Fruit fly (Drosophila melanogaster) whole organism, embryonic: ENCODE results near the gene Caf1-55.
A peak's percentile ranks its signal among the peaks of the same experiment; 100 is the strongest.

Experiments
- Bgb ChIP-seq: fragments of 200-800 bp; sonication (Bioruptor generic); IDR thresholded peaks from 2 replicates; pipeline ENCODE4 v1.3.6; 2022; ENCODE audit warnings: missing biosample characterization, missing genetic modification characterization; ENCODE audit not compliant: partially characterized antibody
- CG10267 ChIP-seq: fragments of 200-800 bp; sonication (Bioruptor generic); optimal IDR thresholded peaks from 2 replicates; lab custom pipeline; 2018; ENCODE audit warnings: missing biosample characterization, mild to moderate bottlenecking, missing genetic modification characterization, moderate library complexity
- CG10321 ChIP-seq: fragments of 200-800 bp; sonication (Bioruptor generic); IDR thresholded peaks from 2 replicates; pipeline ENCODE4 v1.3.6; 2022; ENCODE audit warnings: missing biosample characterization, missing genetic modification characterization
- CG10543 ChIP-seq: fragments of 200-800 bp; sonication (Bioruptor generic); optimal IDR thresholded peaks from 3 replicates; lab custom pipeline; 2017; ENCODE audit warnings: missing biosample characterization, mild to moderate bottlenecking, missing genetic modification characterization, moderate library complexity
- CG10959 ChIP-seq: fragments of 200-800 bp; sonication (Bioruptor generic); IDR thresholded peaks from 2 replicates; pipeline ENCODE4 v1.3.6; 2022; ENCODE audit warnings: missing biosample characterization, missing genetic modification characterization
- CG11085 ChIP-seq: fragments of 200-800 bp; sonication (Bioruptor generic); IDR thresholded peaks from 2 replicates; pipeline ENCODE4 v1.3.6; 2022; ENCODE audit warnings: missing biosample characterization, missing genetic modification characterization
- CG12236 ChIP-seq: fragments of 200-800 bp; sonication (Bioruptor generic); optimal IDR thresholded peaks from 2 replicates; lab custom pipeline; 2016; ENCODE audit warnings: missing biosample characterization, missing genetic modification characterization
- CG12391 ChIP-seq: fragments of 200-800 bp; sonication (Bioruptor generic); optimal IDR thresholded peaks from 3 replicates; lab custom pipeline; 2018; ENCODE audit warnings: missing biosample characterization, mild to moderate bottlenecking, missing genetic modification characterization, moderate library complexity
- CG14710 ChIP-seq: fragments of 200-800 bp; sonication (Bioruptor generic); optimal IDR thresholded peaks from 3 replicates; lab custom pipeline; 2019; ENCODE audit warnings: missing biosample characterization, mild to moderate bottlenecking, missing genetic modification characterization, moderate library complexity
- CG15479 ChIP-seq: fragments of 200-800 bp; sonication (Bioruptor generic); optimal IDR thresholded peaks from 3 replicates; lab custom pipeline; 2019; ENCODE audit warnings: missing biosample characterization, mild to moderate bottlenecking, missing genetic modification characterization, moderate library complexity
- CG16813 ChIP-seq: fragments of 200-800 bp; sonication (Bioruptor generic); IDR thresholded peaks from 3 replicates; pipeline ENCODE4 v1.3.6; 2022; ENCODE audit warnings: missing biosample characterization, missing genetic modification characterization; ENCODE audit not compliant: partially characterized antibody
- CG17802 ChIP-seq: fragments of 200-800 bp; sonication (Bioruptor generic); optimal IDR thresholded peaks from 2 replicates; lab custom pipeline; 2018; ENCODE audit warnings: missing biosample characterization, mild to moderate bottlenecking, missing genetic modification characterization, moderate library complexity
- CG31224 ChIP-seq: fragments of 200-800 bp; sonication (Bioruptor generic); IDR thresholded peaks from 2 replicates; pipeline ENCODE4 v1.3.6; 2022; ENCODE audit warnings: missing biosample characterization, missing genetic modification characterization
- CG33213 ChIP-seq: fragments of 200-800 bp; sonication (Bioruptor generic); optimal IDR thresholded peaks from 3 replicates; lab custom pipeline; 2016; ENCODE audit warnings: missing biosample characterization, missing genetic modification characterization
- CG34224 ChIP-seq: fragments of 200-800 bp; sonication (Bioruptor generic); IDR thresholded peaks from 3 replicates; pipeline ENCODE4 v1.3.6; 2022; ENCODE audit warnings: missing biosample characterization, missing genetic modification characterization; ENCODE audit not compliant: partially characterized antibody
- CG34376 ChIP-seq: fragments of 200-800 bp; sonication (Bioruptor generic); optimal IDR thresholded peaks from 2 replicates; lab custom pipeline; 2018; ENCODE audit warnings: missing biosample characterization, mild to moderate bottlenecking, missing genetic modification characterization
- CG4282 ChIP-seq: fragments of 200-800 bp; sonication (Bioruptor generic); optimal IDR thresholded peaks from 2 replicates; lab custom pipeline; 2016; ENCODE audit warnings: missing biosample characterization, missing genetic modification characterization
- CG6175 ChIP-seq: fragments of 200-800 bp; sonication (Bioruptor generic); IDR thresholded peaks from 3 replicates; pipeline ENCODE4 v1.3.6; 2022; ENCODE audit warnings: missing biosample characterization, missing genetic modification characterization
- CG7786 ChIP-seq: fragments of 200-800 bp; sonication (Bioruptor generic); optimal IDR thresholded peaks from 2 replicates; lab custom pipeline; 2016; ENCODE audit warnings: missing biosample characterization, missing genetic modification characterization
- CG8765 ChIP-seq: fragments of 200-800 bp; sonication (Bioruptor generic); IDR thresholded peaks from 2 replicates; pipeline ENCODE4 v1.3.6; 2022; ENCODE audit warnings: missing biosample characterization, missing genetic modification characterization
- CG9797 ChIP-seq: fragments of 200-800 bp; sonication (Bioruptor generic); optimal IDR thresholded peaks from 3 replicates; lab custom pipeline; 2018; ENCODE audit warnings: missing biosample characterization, mild to moderate bottlenecking, missing genetic modification characterization
- Camta ChIP-seq: fragments of 200-800 bp; sonication (Bioruptor generic); optimal IDR thresholded peaks from 2 replicates; lab custom pipeline; 2016; ENCODE audit warnings: missing biosample characterization, missing genetic modification characterization
- Dp ChIP-seq: fragments of 200-800 bp; sonication (Bioruptor generic); optimal IDR thresholded peaks from 2 replicates; lab custom pipeline; 2018; ENCODE audit warnings: missing biosample characterization, mild to moderate bottlenecking, missing genetic modification characterization, moderate library complexity
- HHEX ChIP-seq: fragments of 200-800 bp; sonication (Bioruptor generic); optimal IDR thresholded peaks from 3 replicates; lab custom pipeline; 2017; ENCODE audit warnings: missing biosample characterization, mild to moderate bottlenecking, missing genetic modification characterization, missing genetic modification reagents
- MBD-R2 ChIP-seq: fragments of 200-800 bp; sonication (Bioruptor generic); IDR thresholded peaks from 2 replicates; pipeline ENCODE4 v1.3.6; 2022; ENCODE audit warnings: missing biosample characterization, missing genetic modification characterization
- Ravus ChIP-seq: fragments of 200-800 bp; sonication (Bioruptor generic); IDR thresholded peaks from 2 replicates; pipeline ENCODE4 v1.3.6; 2022; ENCODE audit warnings: missing biosample characterization, missing genetic modification characterization
- Sry-β ChIP-seq: fragments of 200-800 bp; sonication (Bioruptor generic); optimal IDR thresholded peaks from 2 replicates; lab custom pipeline; 2018; ENCODE audit warnings: missing biosample characterization, mild to moderate bottlenecking, missing genetic modification characterization, moderate library complexity
- TFAM ChIP-seq: fragments of 200-800 bp; sonication (Bioruptor generic); optimal IDR thresholded peaks from 2 replicates; lab custom pipeline; 2017; ENCODE audit warnings: missing biosample characterization, missing genetic modification characterization, inconsistent platforms
- Xrp1 ChIP-seq: fragments of 200-800 bp; sonication (Bioruptor generic); IDR thresholded peaks from 2 replicates; pipeline ENCODE4 v1.3.6; 2022; ENCODE audit warnings: missing biosample characterization, missing genetic modification characterization
- amos ChIP-seq: fragments of 200-800 bp; sonication (Bioruptor generic); IDR thresholded peaks from 2 replicates; pipeline ENCODE4 v1.3.6; 2022; ENCODE audit warnings: missing biosample characterization, missing genetic modification characterization; ENCODE audit not compliant: partially characterized antibody
- az2 ChIP-seq: fragments of 200-800 bp; sonication (Bioruptor generic); optimal IDR thresholded peaks from 3 replicates; lab custom pipeline; 2016; ENCODE audit warnings: missing biosample characterization, missing genetic modification characterization
- br ChIP-seq: fragments of >200 bp; optimal IDR thresholded peaks from 2 replicates; lab custom pipeline; 2017
- cato ChIP-seq: fragments of 200-800 bp; sonication (Bioruptor generic); optimal IDR thresholded peaks from 2 replicates; lab custom pipeline; 2016; ENCODE audit warnings: missing biosample characterization, missing genetic modification characterization, borderline replicate concordance
- cg ChIP-seq: fragments of 200-800 bp; sonication (Bioruptor generic); optimal IDR thresholded peaks from 3 replicates; lab custom pipeline; 2019; ENCODE audit warnings: missing biosample characterization, mild to moderate bottlenecking, missing genetic modification characterization, moderate library complexity
- ems ChIP-seq: fragments of 200-800 bp; sonication (Bioruptor generic); optimal IDR thresholded peaks from 3 replicates; lab custom pipeline; 2016; ENCODE audit warnings: missing biosample characterization, missing genetic modification characterization
- esg ChIP-seq: fragments of 200-800 bp; sonication (Bioruptor generic); conservative IDR thresholded peaks from 2 replicates; pipeline ENCODE4 v1.3.6; 2022; ENCODE audit warnings: missing biosample characterization, missing genetic modification characterization
- ewg ChIP-seq: fragments of 200-800 bp; sonication (Bioruptor generic); optimal IDR thresholded peaks from 3 replicates; lab custom pipeline; 2017; ENCODE audit warnings: mild to moderate bottlenecking, missing biosample characterization, missing genetic modification reagents, missing genetic modification characterization
- gfzf ChIP-seq: fragments of 200-800 bp; sonication (Bioruptor generic); optimal IDR thresholded peaks from 2 replicates; lab custom pipeline; 2016; ENCODE audit warnings: missing biosample characterization, mild to moderate bottlenecking, missing genetic modification characterization, moderate library complexity
- jigr1 ChIP-seq: fragments of 200-800 bp; sonication (Bioruptor generic); IDR thresholded peaks from 3 replicates; pipeline ENCODE4 v1.3.6; 2022; ENCODE audit warnings: missing biosample characterization, missing genetic modification characterization
- kah ChIP-seq: fragments of 200-800 bp; sonication (Bioruptor generic); optimal IDR thresholded peaks from 2 replicates; lab custom pipeline; 2018; ENCODE audit warnings: missing biosample characterization, mild to moderate bottlenecking, missing genetic modification characterization
- klu ChIP-seq: fragments of 200-800 bp; sonication (Bioruptor generic); IDR thresholded peaks from 2 replicates; pipeline ENCODE4 v1.3.6; 2022; ENCODE audit warnings: missing biosample characterization, missing genetic modification characterization
- nerfin-2 ChIP-seq: fragments of 200-800 bp; sonication (Bioruptor generic); IDR thresholded peaks from 2 replicates; pipeline ENCODE4 v1.3.6; 2022; ENCODE audit warnings: missing biosample characterization, missing genetic modification characterization; ENCODE audit not compliant: partially characterized antibody
- p53 ChIP-seq: fragments of 200-800 bp; sonication (Bioruptor generic); optimal IDR thresholded peaks from 2 replicates; lab custom pipeline; 2016; ENCODE audit warnings: missing biosample characterization, missing genetic modification characterization
- psq ChIP-seq: fragments of 200-800 bp; sonication (Bioruptor generic); optimal IDR thresholded peaks from 2 replicates; lab custom pipeline; 2017; ENCODE audit warnings: missing biosample characterization, missing genetic modification characterization
- ranshi ChIP-seq: fragments of 200-800 bp; sonication (Bioruptor generic); IDR thresholded peaks from 2 replicates; pipeline ENCODE4 v1.3.6; 2022; ENCODE audit warnings: missing biosample characterization, missing genetic modification characterization
- repo ChIP-seq: fragments of 200-800 bp; sonication (Bioruptor generic); optimal IDR thresholded peaks from 2 replicates; lab custom pipeline; 2016; ENCODE audit warnings: missing biosample characterization, missing genetic modification characterization
- sc ChIP-seq, 3 experiments: fragments of >200 bp in 2 of 3; fragments of 200-800 bp in 1 of 3; sonication (Bioruptor generic) in 1 of 3; optimal IDR thresholded peaks; 2 replicates in 2 of 3; 3 replicates in 1 of 3; lab custom pipeline; 2017; ENCODE audit warnings: mild to moderate bottlenecking in 1 of 3, missing biosample characterization in 1 of 3, missing genetic modification characterization in 1 of 3, missing genetic modification reagents in 1 of 3
- tx ChIP-seq: fragments of 200-800 bp; sonication (Bioruptor generic); optimal IDR thresholded peaks from 2 replicates; lab custom pipeline; 2016; ENCODE audit warnings: missing biosample characterization, missing genetic modification characterization

Gene Caf1-55

DNA sequence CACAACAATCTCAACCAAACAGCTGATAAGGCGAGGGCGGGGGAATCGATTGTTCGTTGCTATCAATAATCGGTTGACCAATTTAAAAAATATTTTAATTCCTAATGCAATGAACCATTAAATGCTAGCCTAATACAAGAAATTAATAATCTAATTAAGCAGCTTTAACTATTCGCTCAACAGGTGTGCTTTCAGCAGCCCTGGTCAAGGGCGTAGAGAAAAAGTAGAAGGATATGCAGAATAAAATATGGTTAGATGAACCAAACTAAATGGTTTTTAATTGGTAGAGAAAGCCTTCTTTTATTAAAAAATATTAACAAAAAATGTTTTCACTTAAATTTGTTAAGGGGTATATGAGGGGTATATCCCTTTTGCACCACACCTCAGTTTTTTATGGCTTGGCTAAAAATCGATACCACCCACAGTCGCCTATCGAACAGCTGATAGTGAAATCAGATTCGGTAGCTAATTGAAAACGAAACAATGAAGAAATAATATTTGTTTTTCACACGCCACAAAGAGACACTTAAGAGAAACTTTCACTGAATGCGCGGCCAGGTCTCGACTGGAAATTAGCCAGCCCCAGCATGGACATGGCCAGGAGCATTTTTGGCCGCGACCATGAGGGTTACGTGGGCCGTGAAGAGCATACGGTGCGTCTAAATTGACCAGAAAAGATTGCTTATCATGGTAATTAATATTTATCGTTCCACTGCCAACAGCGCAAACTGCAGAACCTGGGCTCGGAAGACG is 6.4 kb upstream of the Caf1-55 start, which contains the start of the genes SIDL and CG12241 (continued):
- peak; percentile 25 for TF ChIP-seq tx (GFP tag; lab: Kevin White, UChicago)
- no peak for TF ChIP-seq amos
- TF ChIP-seq Xrp1: peak; percentile 89
- TF ChIP-seq jigr1: peak; percentile 88
- TF ChIP-seq CG7786 (GFP tag; lab: Kevin White, UChicago): peak; percentile 15
- TF ChIP-seq ewg (GFP tag; lab: Kevin White, UChicago): no peak
- peak; percentile 46 for TF ChIP-seq repo (GFP tag; lab: Kevin White, UChicago)
- TF ChIP-seq, all 482 proteins: peak for 323

DNA sequence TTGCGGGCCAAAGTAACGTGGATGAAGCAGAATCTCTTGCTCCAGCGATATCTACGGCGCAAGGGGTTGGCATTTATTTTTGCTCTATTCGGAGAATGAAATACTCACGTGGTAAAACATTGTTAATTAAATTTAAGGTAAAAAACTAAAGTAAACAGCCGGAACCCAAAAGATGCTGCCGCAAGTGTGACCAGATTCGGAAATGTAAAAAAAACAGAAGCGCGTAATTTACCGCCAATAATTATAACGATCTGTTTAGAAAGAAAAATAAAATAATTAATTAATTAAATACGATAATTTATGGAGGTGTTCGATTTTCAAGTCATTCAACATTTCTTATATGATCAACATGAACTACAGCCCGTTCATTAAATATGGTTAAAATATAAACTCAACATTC is 2.4 kb upstream of the Caf1-55 start, which contains the start of gene Polr2G:
TSS of gene Polr2G (minus strand) at position 208 of the 400 bp plus-strand sequence.
- TF ChIP-seq az2 (GFP tag; lab: Kevin White, UChicago) (no peak), CG8765 (GFP tag; lab: Robert Waterston, UW) (no peak), CG4282 (GFP tag; lab: Kevin White, UChicago) (no peak), kah (GFP tag; lab: Kevin White, UChicago) (no peak), br (lab: Kevin White, UChicago) (no peak), CG16813 (no peak), CG10543 (GFP tag; lab: Kevin White, UChicago) (no peak), CG31224 (GFP tag; lab: Robert Waterston, UW) (no peak), CG10321 (no peak), gfzf (peak; percentile 63), MBD-R2 (GFP tag; lab: Robert Waterston, UW) (peak; percentile 70), psq (GFP tag; lab: Kevin White, UChicago) (no peak), sc (optimal IDR thresholded peaks at IDR 0.05; lab: Kevin White, UChicago) (no peak), sc (GFP tag; optimal IDR thresholded peaks at IDR 0.05; lab: Kevin White, UChicago) (no peak), CG10267 (tag; lab: Kevin White, UChicago) (peak; percentile 10), Bgb (GFP tag; lab: Robert Waterston, UW) (no peak), esg (GFP tag; lab: Robert Waterston, UW) (no peak), Ravus (GFP tag; lab: Robert Waterston, UW) (no peak), HHEX (GFP tag; lab: Kevin White, UChicago) (no peak), CG14710 (tag; lab: Kevin White, UChicago) (peak; percentile 10), ems (no peak), Camta (GFP tag; lab: Kevin White, UChicago) (no peak), cato (GFP tag; lab: Kevin White, UChicago) (no peak), Sry-β (GFP tag; lab: Kevin White, UChicago) (no peak), nerfin-2 (GFP tag; lab: Robert Waterston, UW) (no peak), CG34376 (no peak), CG10959 (GFP tag; lab: Robert Waterston, UW) (no peak), CG15479 (GFP tag; lab: Kevin White, UChicago) (no peak), CG34224 (no peak), klu (no peak), CG12236 (GFP tag; lab: Kevin White, UChicago) (no peak), CG11085 (GFP tag; lab: Robert Waterston, UW) (no peak), TFAM (no peak), CG6175 (GFP tag; lab: Robert Waterston, UW) (no peak), CG17802 (no peak), CG9797 (GFP tag; lab: Kevin White, UChicago) (peak; percentile 48), CG12391 (tag; lab: Kevin White, UChicago) (no peak), cg (GFP tag; lab: Kevin White, UChicago) (no peak), ranshi (GFP tag; lab: Robert Waterston, UW) (no peak), Dp (peak; percentile 67), CG33213 (GFP tag; lab: Kevin White, UChicago) (no peak), p53 (GFP tag; lab: Kevin White, UChicago) (no peak)
